Worm (Caenorhabditis elegans): ENCODE data around the gene eif-2A.

eif-2A gene

ce11 chrII:10402991-10403390 is 13.6 kb upstream of the eif-2A start:
- TF ChIP-seq nhr-28 (tag; optimal IDR thresholded peaks at IDR 0.05) (no peak), tbx-2 (tag; optimal IDR thresholded peaks at IDR 0.05) (no peak), pqm-1 (tag; optimal IDR thresholded peaks at IDR 0.05) (peak; percentile 50), ceh-9 (tag; optimal IDR thresholded peaks at IDR 0.05) (no peak), mml-1 (tag; optimal IDR thresholded peaks at IDR 0.05) (no peak), ztf-11 (tag; optimal IDR thresholded peaks at IDR 0.05) (no peak), ZK546.5 (tag; optimal IDR thresholded peaks at IDR 0.05) (no peak), nhr-77 (tag; optimal IDR thresholded peaks at IDR 0.05) (no peak), elt-2 (tag; optimal IDR thresholded peaks at IDR 0.05) (peak; percentile 89)

ce11 chrII:10410989-10411388 is 5.6 kb upstream of the eif-2A start, which contains the start of gene E04D5.5:
E04D5.5 (plus strand) TSS chrII:10411289.
- TF ChIP-seq egl-27 (tag; optimal IDR thresholded peaks at IDR 0.05), result no peak
- no peak for TF ChIP-seq ceh-9 (tag; optimal IDR thresholded peaks at IDR 0.05)
- TF ChIP-seq nhr-28 (tag; optimal IDR thresholded peaks at IDR 0.05), result no peak
- no peak for TF ChIP-seq nhr-76 (tag; optimal IDR thresholded peaks at IDR 0.05)
- TF ChIP-seq sea-2 (GFP tag; optimal IDR thresholded peaks at IDR 0.05), result no peak
- TF ChIP-seq snpc-4 (tag; optimal IDR thresholded peaks at IDR 0.05), result no peak
- TF ChIP-seq nhr-12 (tag; optimal IDR thresholded peaks at IDR 0.05), result no peak
- no peak for TF ChIP-seq elt-2 (tag; optimal IDR thresholded peaks at IDR 0.05)
- TF ChIP-seq pqm-1 (tag; optimal IDR thresholded peaks at IDR 0.05), result no peak

ce11 chrII:10421941-10422340 is 5.3 kb downstream of the eif-2A start, which contains the start of gene frpr-21:
frpr-21 (minus strand) TSS chrII:10422041.
- TF ChIP-seq elt-2 (tag; optimal IDR thresholded peaks at IDR 0.05), result no peak

- TF ChIP-seq R02D3.7 (tag; optimal IDR thresholded peaks at IDR 0.05), result no peak
- TF ChIP-seq egl-5 (tag; optimal IDR thresholded peaks at IDR 0.05), result no peak
- TF ChIP-seq fkh-10 (GFP tag; optimal IDR thresholded peaks at IDR 0.05), result no peak
- no peak for TF ChIP-seq unc-62 (GFP tag; optimal IDR thresholded peaks at IDR 0.05)
- no peak for TF ChIP-seq lsy-12 (tag; optimal IDR thresholded peaks at IDR 0.05)
- no peak for TF ChIP-seq daf-12 (tag; optimal IDR thresholded peaks at IDR 0.05)
- TF ChIP-seq nhr-28 (tag; optimal IDR thresholded peaks at IDR 0.05), result no peak
- TF ChIP-seq pha-4 (tag; optimal IDR thresholded peaks at IDR 0.05), result no peak
- no peak for TF ChIP-seq eor-1 (tag; optimal IDR thresholded peaks at IDR 0.05)
- no peak for TF ChIP-seq ama-1 (optimal IDR thresholded peaks at IDR 0.05)
- no peak for TF ChIP-seq nhr-43 (tag; optimal IDR thresholded peaks at IDR 0.05; ENCODE audit: poor library complexity, severe bottlenecking)
- TF ChIP-seq snpc-4 (tag; optimal IDR thresholded peaks at IDR 0.05), result no peak
- no peak for TF ChIP-seq nhr-23 (tag; optimal IDR thresholded peaks at IDR 0.05)
- TF ChIP-seq nhr-12 (tag; optimal IDR thresholded peaks at IDR 0.05), result no peak
- no peak for TF ChIP-seq aly-2 (tag; optimal IDR thresholded peaks at IDR 0.05)
- no peak for TF ChIP-seq elt-2 (tag; optimal IDR thresholded peaks at IDR 0.05)
Measured at ce11 chrII:10435836-10436235, 19.2 kb downstream of the eif-2A start, which contains the start of gene cut-4. cut-4 (plus strand) TSS chrII:10436136.

- no peak for TF ChIP-seq lin-15B (tag; optimal IDR thresholded peaks at IDR 0.05)
- TF ChIP-seq eor-1 (tag; optimal IDR thresholded peaks at IDR 0.05), result no peak
- no peak for TF ChIP-seq sea-2 (GFP tag; optimal IDR thresholded peaks at IDR 0.05)
- no peak for TF ChIP-seq ztf-4 (tag; optimal IDR thresholded peaks at IDR 0.05)
- no peak for TF ChIP-seq nhr-43 (tag; optimal IDR thresholded peaks at IDR 0.05; ENCODE audit: poor library complexity, severe bottlenecking)
- no peak for TF ChIP-seq nhr-28 (tag; optimal IDR thresholded peaks at IDR 0.05)
- TF ChIP-seq unc-39 (tag; optimal IDR thresholded peaks at IDR 0.05), result no peak
- no peak for TF ChIP-seq ZK546.5 (tag; optimal IDR thresholded peaks at IDR 0.05)
- no peak for TF ChIP-seq ceh-82 (tag; optimal IDR thresholded peaks at IDR 0.05)
- no peak for TF ChIP-seq nhr-23 (tag; optimal IDR thresholded peaks at IDR 0.05)
- no peak for TF ChIP-seq nhr-76 (tag; optimal IDR thresholded peaks at IDR 0.05)
- no peak for TF ChIP-seq aly-2 (tag; optimal IDR thresholded peaks at IDR 0.05)
- no peak for TF ChIP-seq ztf-11 (tag; optimal IDR thresholded peaks at IDR 0.05)
- TF ChIP-seq jun-1 (tag; optimal IDR thresholded peaks at IDR 0.05), result no peak
- no peak for TF ChIP-seq nhr-67 (tag; optimal IDR thresholded peaks at IDR 0.05)
Measured at ce11 chrII:10437840-10438239, 21.2 kb downstream of the eif-2A start.

- TF ChIP-seq elt-2 (tag; optimal IDR thresholded peaks at IDR 0.05) (no peak), ztf-4 (tag; optimal IDR thresholded peaks at IDR 0.05) (no peak), tbx-2 (tag; optimal IDR thresholded peaks at IDR 0.05) (no peak), nhr-237 (tag; optimal IDR thresholded peaks at IDR 0.05) (no peak), daf-12 (tag; optimal IDR thresholded peaks at IDR 0.05) (no peak), zag-1 (tag; optimal IDR thresholded peaks at IDR 0.05) (no peak), mml-1 (tag; optimal IDR thresholded peaks at IDR 0.05) (no peak), lsy-12 (tag; optimal IDR thresholded peaks at IDR 0.05) (no peak), lin-39 (tag; optimal IDR thresholded peaks at IDR 0.05) (no peak), ceh-9 (tag; optimal IDR thresholded peaks at IDR 0.05) (no peak), lin-15B (tag; optimal IDR thresholded peaks at IDR 0.05) (no peak), jun-1 (tag; optimal IDR thresholded peaks at IDR 0.05) (no peak), ceh-28 (tag; optimal IDR thresholded peaks at IDR 0.05) (no peak), nhr-77 (tag; optimal IDR thresholded peaks at IDR 0.05) (no peak), pha-4 (tag; optimal IDR thresholded peaks at IDR 0.05) (no peak), R02D3.7 (tag; optimal IDR thresholded peaks at IDR 0.05) (no peak), sea-2 (GFP tag; optimal IDR thresholded peaks at IDR 0.05) (no peak), snpc-4 (tag; optimal IDR thresholded peaks at IDR 0.05) (no peak), eor-1 (tag; optimal IDR thresholded peaks at IDR 0.05) (no peak), nhr-25 (tag; optimal IDR thresholded peaks at IDR 0.05) (no peak)
Measured at ce11 chrII:10439976-10440375, 23.4 kb downstream of the eif-2A start, which contains the start of gene E04D5.4. E04D5.4 (plus strand) TSS chrII:10440276.
